Fruit fly (Drosophila melanogaster) whole organism, embryonic: ENCODE results near the gene Sec61alpha.

Source experiments
- ATbp ChIP-seq: fragments of 200-800 bp; sonication (Bioruptor generic); optimal IDR thresholded peaks from 2 replicates; lab custom pipeline; 2017; ENCODE audit warnings: missing biosample characterization, mild to moderate bottlenecking, missing genetic modification characterization, missing genetic modification reagents
- B-H1 ChIP-seq: fragments of 200-800 bp; sonication (Bioruptor generic); IDR thresholded peaks from 3 replicates; pipeline ENCODE4 v1.3.6; 2022; ENCODE audit warnings: missing biosample characterization, missing genetic modification characterization
- Bteb2 ChIP-seq: fragments of 200-800 bp; sonication (Bioruptor generic); optimal IDR thresholded peaks from 2 replicates; lab custom pipeline; 2016; ENCODE audit warnings: missing biosample characterization, missing genetic modification characterization
- CG10321 ChIP-seq: fragments of 200-800 bp; sonication (Bioruptor generic); IDR thresholded peaks from 2 replicates; pipeline ENCODE4 v1.3.6; 2022; ENCODE audit warnings: missing biosample characterization, missing genetic modification characterization
- CG11695 ChIP-seq: fragments of 200-800 bp; sonication (Bioruptor generic); IDR thresholded peaks from 3 replicates; pipeline ENCODE4 v1.3.6; 2022; ENCODE audit warnings: missing biosample characterization, missing genetic modification characterization
- CG12104 ChIP-seq: fragments of 200-800 bp; sonication (Bioruptor generic); optimal IDR thresholded peaks from 3 replicates; lab custom pipeline; 2016; ENCODE audit warnings: missing biosample characterization, missing genetic modification characterization
- CG12769 ChIP-seq: fragments of 200-800 bp; sonication (Bioruptor generic); optimal IDR thresholded peaks from 2 replicates; lab custom pipeline; 2019; ENCODE audit warnings: missing biosample characterization, mild to moderate bottlenecking, missing genetic modification characterization, moderate library complexity
- CG1529 ChIP-seq: fragments of 200-800 bp; sonication (Bioruptor generic); optimal IDR thresholded peaks from 3 replicates; lab custom pipeline; 2018; ENCODE audit warnings: missing biosample characterization, missing genetic modification characterization
- CG16779 ChIP-seq: fragments of 200-800 bp; sonication (Bioruptor generic); IDR thresholded peaks from 2 replicates; pipeline ENCODE4 v1.3.6; 2022; ENCODE audit warnings: missing biosample characterization, missing genetic modification characterization
- CG18599 ChIP-seq: fragments of 200-800 bp; sonication (Bioruptor generic); optimal IDR thresholded peaks from 3 replicates; lab custom pipeline; 2017; ENCODE audit warnings: missing biosample characterization, missing genetic modification characterization, mild to moderate bottlenecking, moderate library complexity, missing genetic modification reagents
- CG18764 ChIP-seq: fragments of 200-800 bp; sonication (Bioruptor generic); optimal IDR thresholded peaks from 3 replicates; lab custom pipeline; 2016; ENCODE audit warnings: missing biosample characterization, missing genetic modification characterization
- CG2875 ChIP-seq: fragments of 200-800 bp; sonication (Bioruptor generic); optimal IDR thresholded peaks from 2 replicates; lab custom pipeline; 2017; ENCODE audit warnings: missing biosample characterization, mild to moderate bottlenecking, missing genetic modification characterization, missing genetic modification reagents
- CG34376 ChIP-seq: fragments of 200-800 bp; sonication (Bioruptor generic); optimal IDR thresholded peaks from 2 replicates; lab custom pipeline; 2018; ENCODE audit warnings: missing biosample characterization, mild to moderate bottlenecking, missing genetic modification characterization
- CG4328 ChIP-seq: fragments of 200-800 bp; sonication (Bioruptor generic); optimal IDR thresholded peaks from 3 replicates; lab custom pipeline; 2017; ENCODE audit warnings: missing biosample characterization, missing genetic modification reagents, missing genetic modification characterization
- CG4617 ChIP-seq: fragments of 200-800 bp; sonication (Bioruptor generic); optimal IDR thresholded peaks from 3 replicates; lab custom pipeline; 2016; ENCODE audit warnings: missing biosample characterization, missing genetic modification characterization, borderline replicate concordance
- CG5953 ChIP-seq: fragments of 200-800 bp; sonication (Bioruptor generic); IDR thresholded peaks from 2 replicates; pipeline ENCODE4 v1.3.6; 2022; ENCODE audit warnings: missing biosample characterization, missing genetic modification characterization
- CG6272 ChIP-seq: fragments of 200-800 bp; sonication (Bioruptor generic); IDR thresholded peaks from 2 replicates; pipeline ENCODE4 v1.3.6; 2022; ENCODE audit warnings: missing biosample characterization, missing genetic modification characterization
- CG6813 ChIP-seq: fragments of 200-800 bp; sonication (Bioruptor generic); optimal IDR thresholded peaks from 2 replicates; lab custom pipeline; 2017; ENCODE audit warnings: missing biosample characterization, missing genetic modification characterization, mild to moderate bottlenecking, moderate library complexity, missing genetic modification reagents
- CG6854 ChIP-seq: fragments of 200-800 bp; sonication (Bioruptor generic); optimal IDR thresholded peaks from 3 replicates; lab custom pipeline; 2017; ENCODE audit warnings: missing biosample characterization, mild to moderate bottlenecking, missing genetic modification characterization
- CG7786 ChIP-seq: fragments of 200-800 bp; sonication (Bioruptor generic); optimal IDR thresholded peaks from 2 replicates; lab custom pipeline; 2016; ENCODE audit warnings: missing biosample characterization, missing genetic modification characterization
- CG8924 ChIP-seq: fragments of 200-800 bp; optimal IDR thresholded peaks from 3 replicates; lab custom pipeline; 2019; ENCODE audit warnings: missing biosample characterization, mild to moderate bottlenecking, missing genetic modification characterization, moderate library complexity
- Doc2 ChIP-seq: fragments of 200-800 bp; sonication (Bioruptor generic); IDR thresholded peaks from 2 replicates; pipeline ENCODE4 v1.3.6; 2022; ENCODE audit warnings: missing biosample characterization, missing genetic modification characterization
- Dp ChIP-seq: fragments of 200-800 bp; sonication (Bioruptor generic); optimal IDR thresholded peaks from 2 replicates; lab custom pipeline; 2018; ENCODE audit warnings: missing biosample characterization, mild to moderate bottlenecking, missing genetic modification characterization, moderate library complexity
- Drgx ChIP-seq: fragments of 200-800 bp; sonication (Bioruptor generic); IDR thresholded peaks from 2 replicates; pipeline ENCODE4 v1.3.6; 2022; ENCODE audit warnings: missing biosample characterization, missing genetic modification characterization
- Fer1 ChIP-seq: fragments of 200-800 bp; sonication (Bioruptor generic); optimal IDR thresholded peaks from 2 replicates; lab custom pipeline; 2017; ENCODE audit warnings: missing biosample characterization, mild to moderate bottlenecking, missing genetic modification characterization
- H15 ChIP-seq: fragments of 200-800 bp; sonication (Bioruptor generic); IDR thresholded peaks from 3 replicates; pipeline ENCODE4 v1.3.6; 2022; ENCODE audit warnings: missing biosample characterization, missing genetic modification characterization
- H2.0 ChIP-seq: fragments of 200-800 bp; sonication (Bioruptor generic); IDR thresholded peaks from 2 replicates; pipeline ENCODE4 v1.3.6; 2022; ENCODE audit warnings: missing biosample characterization, missing genetic modification characterization
- Hey ChIP-seq: fragments of 200-800 bp; sonication (Bioruptor generic); optimal IDR thresholded peaks from 3 replicates; lab custom pipeline; 2018; ENCODE audit warnings: missing biosample characterization, mild to moderate bottlenecking, missing genetic modification characterization
- MBD-R2 ChIP-seq: fragments of 200-800 bp; sonication (Bioruptor generic); IDR thresholded peaks from 2 replicates; pipeline ENCODE4 v1.3.6; 2022; ENCODE audit warnings: missing biosample characterization, missing genetic modification characterization
- PHDP ChIP-seq: fragments of 200-800 bp; sonication (Bioruptor generic); optimal IDR thresholded peaks from 3 replicates; lab custom pipeline; 2018; ENCODE audit warnings: missing biosample characterization, mild to moderate bottlenecking, missing genetic modification characterization, moderate library complexity
- Poxn ChIP-seq: fragments of 200-800 bp; sonication (Bioruptor generic); IDR thresholded peaks from 2 replicates; pipeline ENCODE4 v1.3.6; 2022; ENCODE audit warnings: missing biosample characterization, missing genetic modification characterization
- Sox100B ChIP-seq: fragments of 200-800 bp; sonication (Bioruptor generic); optimal IDR thresholded peaks from 3 replicates; lab custom pipeline; 2018; ENCODE audit warnings: missing biosample characterization, mild to moderate bottlenecking, missing genetic modification characterization
- TFAM ChIP-seq: fragments of 200-800 bp; sonication (Bioruptor generic); optimal IDR thresholded peaks from 2 replicates; lab custom pipeline; 2017; ENCODE audit warnings: missing biosample characterization, missing genetic modification characterization, inconsistent platforms
- Vsx1 ChIP-seq: fragments of 200-800 bp; sonication (Bioruptor generic); optimal IDR thresholded peaks from 2 replicates; lab custom pipeline; 2017; ENCODE audit warnings: missing biosample characterization, mild to moderate bottlenecking, missing genetic modification characterization, missing genetic modification reagents
- ara ChIP-seq: fragments of 200-800 bp; sonication (Bioruptor generic); IDR thresholded peaks from 2 replicates; pipeline ENCODE4 v1.3.6; 2022; ENCODE audit warnings: missing biosample characterization, missing genetic modification characterization
- caup ChIP-seq: fragments of 200-800 bp; sonication (Bioruptor generic); optimal IDR thresholded peaks from 3 replicates; lab custom pipeline; 2017; ENCODE audit warnings: missing biosample characterization, mild to moderate bottlenecking, missing genetic modification characterization, moderate library complexity; ENCODE audit not compliant: severe bottlenecking
- chinmo ChIP-seq: fragments of 200-800 bp; sonication (Bioruptor generic); IDR thresholded peaks from 4 replicates; pipeline ENCODE4 v1.3.6; 2022; ENCODE audit warnings: missing biosample characterization, missing genetic modification characterization; ENCODE audit not compliant: partially characterized antibody
- chm ChIP-seq: fragments of 200-800 bp; sonication (Bioruptor generic); IDR thresholded peaks from 2 replicates; pipeline ENCODE4 v1.3.6; 2022; ENCODE audit warnings: missing biosample characterization, missing genetic modification characterization
- ems ChIP-seq: fragments of 200-800 bp; sonication (Bioruptor generic); optimal IDR thresholded peaks from 3 replicates; lab custom pipeline; 2016; ENCODE audit warnings: missing biosample characterization, missing genetic modification characterization
- eve ChIP-seq, 2 experiments: fragments of >200 bp; optimal IDR thresholded peaks; 2 replicates each; lab custom pipeline; 2017; ENCODE audit warnings: missing biosample characterization in 2 of 2, missing genetic modification characterization in 2 of 2
- gcm2 ChIP-seq: fragments of 200-800 bp; sonication (Bioruptor generic); optimal IDR thresholded peaks from 2 replicates; lab custom pipeline; 2016; ENCODE audit warnings: missing biosample characterization, missing genetic modification characterization
- insv ChIP-seq, 2 experiments: fragments of 200-800 bp; sonication (Bioruptor generic); optimal IDR thresholded peaks; 3 replicates each; lab custom pipeline; 2016 to 2018; ENCODE audit warnings: missing biosample characterization in 2 of 2, missing genetic modification characterization in 2 of 2
- jing ChIP-seq: fragments of 200-800 bp; sonication (Bioruptor generic); optimal IDR thresholded peaks from 2 replicates; lab custom pipeline; 2018; ENCODE audit warnings: missing biosample characterization, mild to moderate bottlenecking, missing genetic modification characterization
- lmd ChIP-seq: fragments of 200-800 bp; sonication (Bioruptor generic); IDR thresholded peaks from 2 replicates; pipeline ENCODE4 v1.3.6; 2022; ENCODE audit warnings: missing biosample characterization, missing genetic modification characterization
- nom ChIP-seq: fragments of 200-800 bp; sonication (Bioruptor generic); optimal IDR thresholded peaks from 2 replicates; lab custom pipeline; 2017; ENCODE audit warnings: missing biosample characterization, missing genetic modification characterization, mild to moderate bottlenecking, moderate library complexity, missing genetic modification reagents
- pros ChIP-seq: fragments of 200-800 bp; sonication (Bioruptor generic); optimal IDR thresholded peaks from 3 replicates; lab custom pipeline; 2019; ENCODE audit warnings: missing biosample characterization, mild to moderate bottlenecking, missing genetic modification characterization, moderate library complexity
- rib ChIP-seq: fragments of 200-800 bp; sonication (Bioruptor generic); IDR thresholded peaks from 2 replicates; pipeline ENCODE4 v1.3.6; 2022; ENCODE audit warnings: missing biosample characterization, missing genetic modification characterization
- schlank ChIP-seq: fragments of 200-800 bp; sonication (Bioruptor generic); optimal IDR thresholded peaks from 2 replicates; lab custom pipeline; 2018; ENCODE audit warnings: missing biosample characterization, mild to moderate bottlenecking, missing genetic modification characterization
- sqz ChIP-seq: fragments of 200-800 bp; sonication (Bioruptor generic); optimal IDR thresholded peaks from 3 replicates; lab custom pipeline; 2018; ENCODE audit warnings: missing biosample characterization, mild to moderate bottlenecking, missing genetic modification characterization
- wor ChIP-seq: fragments of 200-800 bp; sonication (Bioruptor generic); IDR thresholded peaks from 2 replicates; pipeline ENCODE4 v1.3.6; 2022; ENCODE audit warnings: missing biosample characterization, missing genetic modification characterization
- zf30C ChIP-seq: fragments of 200-800 bp; sonication (Bioruptor generic); optimal IDR thresholded peaks from 3 replicates; lab custom pipeline; 2018; ENCODE audit warnings: missing biosample characterization, mild to moderate bottlenecking, missing genetic modification characterization

Sec61alpha gene

dm6 chr2L:6461497-6461896, 18.9 kb downstream of the Sec61alpha start (continued):
- no peak for TF ChIP-seq nom (GFP tag; lab: Kevin White, UChicago)
- TF ChIP-seq Vsx1 (GFP tag; lab: Kevin White, UChicago) = no peak
- peak; percentile 63; the same call in 1 of the 3 replicates for TF ChIP-seq CG11695 (GFP tag; lab: Robert Waterston, UW)
- no peak for TF ChIP-seq CG6272
- no peak for TF ChIP-seq Poxn (GFP tag; lab: Robert Waterston, UW)
- TF ChIP-seq eve (GFP tag; optimal IDR thresholded peaks at IDR 0.05; lab: Kevin White, UChicago) = no peak
- no peak for TF ChIP-seq H2.0
- no peak for TF ChIP-seq Bteb2
- TF ChIP-seq ATbp = peak; percentile 77
- no peak for TF ChIP-seq Drgx
- TF ChIP-seq sqz = peak; percentile 15
- TF ChIP-seq gcm2 (GFP tag; lab: Kevin White, UChicago) = no peak
- no peak for TF ChIP-seq Doc2
- TF ChIP-seq zf30C = peak; percentile 18
- TF ChIP-seq B-H1 (GFP tag; lab: Robert Waterston, UW) = no peak; the same call in 2 of the 3 replicates
- TF ChIP-seq CG12104 (GFP tag; lab: Kevin White, UChicago) = no peak
- TF ChIP-seq CG16779 = no peak
- no peak for TF ChIP-seq Hey (tag; lab: Kevin White, UChicago)
- no peak for TF ChIP-seq pros (GFP tag; lab: Kevin White, UChicago)
- TF ChIP-seq ems (GFP tag; lab: Kevin White, UChicago) = no peak
- TF ChIP-seq schlank (tag; lab: Kevin White, UChicago) = no peak
- TF ChIP-seq Sox100B (GFP tag; lab: Kevin White, UChicago) = peak; percentile 47
- TF ChIP-seq CG34376 (GFP tag; lab: Kevin White, UChicago) = no peak
- no peak for TF ChIP-seq jing
- 0 out of 2 replicates have a peak, but pooled peaks have one; percentile 4 for TF ChIP-seq ara
- peak; percentile 35 for TF ChIP-seq CG6854 (GFP tag; lab: Kevin White, UChicago)
- no peak for TF ChIP-seq wor (GFP tag; lab: Robert Waterston, UW)
- TF ChIP-seq CG2875 = peak; percentile 71
- TF ChIP-seq CG1529 (GFP tag; lab: Kevin White, UChicago) = peak; percentile 52
- TF ChIP-seq CG7786 (GFP tag; lab: Kevin White, UChicago) = no peak
- TF ChIP-seq CG18599 = peak; percentile 42
- TF ChIP-seq CG10321 (GFP tag; lab: Robert Waterston, UW) = no peak
- TF ChIP-seq CG12769 (tag; lab: Kevin White, UChicago) = no peak
- no peak for TF ChIP-seq H15 (GFP tag; lab: Robert Waterston, UW)
- peak; percentile 7 for TF ChIP-seq caup (GFP tag; lab: Kevin White, UChicago)
- peak; percentile 25 for TF ChIP-seq CG4328 (GFP tag; lab: Kevin White, UChicago)
- no peak for TF ChIP-seq lmd
- no peak for TF ChIP-seq rib (GFP tag; lab: Robert Waterston, UW)
- TF ChIP-seq CG8924 (tag; lab: Kevin White, UChicago) = no peak
- peak; percentile 61 for TF ChIP-seq PHDP (tag; lab: Kevin White, UChicago)
- TF ChIP-seq chinmo (GFP tag; lab: Robert Waterston, UW) = no peak
- peak; percentile 52 for TF ChIP-seq Fer1
- TF ChIP-seq Dp = no peak
- no peak for TF ChIP-seq CG4617 (GFP tag; lab: Kevin White, UChicago)
- TF ChIP-seq CG5953 (GFP tag; lab: Robert Waterston, UW) = peak; percentile 60; the same call in 1 of the 2 replicates
- no peak for TF ChIP-seq CG18764 (GFP tag; lab: Kevin White, UChicago)
- no peak for TF ChIP-seq MBD-R2 (GFP tag; lab: Robert Waterston, UW)
- no peak for TF ChIP-seq TFAM (GFP tag; lab: Kevin White, UChicago)
- no peak for TF ChIP-seq insv (GFP tag; optimal IDR thresholded peaks at IDR 0.05; lab: Kevin White, UChicago)
- peak; percentile 44; the same call in 1 of the 2 replicates for TF ChIP-seq chm
- peak; percentile 70 for TF ChIP-seq CG6813
